Fruit fly (Drosophila melanogaster) whole organism, pupa: Measurements from ENCODE around the gene CG33124.

ENCODE experiments used
- CG10348 ChIP-seq: fragments of 200-800 bp; sonication (Bioruptor generic); IDR thresholded peaks from 2 replicates; pipeline ENCODE4 v1.3.6; 2022; ENCODE audit warnings: missing biosample characterization, missing genetic modification characterization
- CG14655 ChIP-seq: fragments of 200-800 bp; sonication (Bioruptor generic); optimal IDR thresholded peaks from 3 replicates; lab custom pipeline; 2017; ENCODE audit warnings: mild to moderate bottlenecking, missing biosample characterization, missing genetic modification reagents, missing genetic modification characterization
- CG15710 ChIP-seq: fragments of 200-800 bp; sonication (Bioruptor generic); optimal IDR thresholded peaks from 2 replicates; lab custom pipeline; 2018; ENCODE audit warnings: missing biosample characterization, mild to moderate bottlenecking, missing genetic modification characterization, moderate library complexity
- CG17806 ChIP-seq: fragments of 200-800 bp; sonication (Bioruptor generic); optimal IDR thresholded peaks from 2 replicates; lab custom pipeline; 2018; ENCODE audit warnings: missing biosample characterization, mild to moderate bottlenecking, missing genetic modification characterization, moderate library complexity
- CG32121 ChIP-seq: fragments of 200-800 bp; sonication (Bioruptor generic); IDR thresholded peaks from 2 replicates; pipeline ENCODE4 v1.3.6; 2022; ENCODE audit warnings: missing biosample characterization, missing genetic modification characterization
- EcR ChIP-seq: fragments of 200-800 bp; sonication (Bioruptor generic); optimal IDR thresholded peaks from 3 replicates; lab custom pipeline; 2019; ENCODE audit warnings: missing biosample characterization, missing genetic modification characterization, mild to moderate bottlenecking, moderate library complexity, missing genetic modification reagents
- Pif1A ChIP-seq: fragments of 200-800 bp; sonication (Bioruptor generic); optimal IDR thresholded peaks from 3 replicates; lab custom pipeline; 2016; ENCODE audit warnings: missing biosample characterization, missing genetic modification characterization
- rn ChIP-seq: fragments of 200-800 bp; sonication (Bioruptor generic); IDR thresholded peaks from 2 replicates; pipeline ENCODE4 v1.3.6; 2022; ENCODE audit warnings: missing biosample characterization, missing genetic modification characterization

DNA sequence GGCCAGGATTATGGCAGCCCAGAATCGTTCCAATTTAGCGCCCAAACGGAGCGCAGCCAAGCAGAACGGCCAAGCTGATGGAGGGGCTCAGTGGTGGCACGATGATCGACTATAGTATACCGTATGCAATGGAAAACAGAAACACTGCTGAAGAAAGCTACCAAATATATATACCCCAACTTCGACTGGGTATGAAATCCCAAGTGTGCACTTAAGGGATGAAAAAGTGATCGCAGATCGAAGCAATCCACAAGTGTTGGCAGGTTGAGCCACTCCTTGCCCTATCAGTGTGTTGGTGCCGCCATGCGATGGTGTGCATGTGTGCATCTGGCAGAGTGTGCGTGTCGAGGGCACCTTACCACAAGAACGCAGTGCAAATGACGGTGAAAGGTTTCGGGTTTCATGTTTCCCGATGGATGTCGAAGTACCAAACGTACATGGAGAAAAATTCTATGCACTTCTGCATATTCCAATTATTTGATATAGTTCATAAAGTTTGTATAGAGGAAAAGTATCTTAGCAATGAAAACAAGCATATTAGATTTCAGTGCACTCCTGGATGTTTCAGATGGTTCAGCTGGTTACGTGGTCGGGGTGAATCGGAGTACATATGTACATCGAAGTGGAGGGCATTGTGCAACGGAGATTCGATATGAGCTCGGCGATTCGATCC lies 26.8 kb downstream of the CG33124 start:
- no peak for TF ChIP-seq CG15710
- no peak for TF ChIP-seq CG17806
- TF ChIP-seq EcR (GFP tag; lab: Kevin White, UChicago) = no peak
- no peak for TF ChIP-seq Pif1A (GFP tag; lab: Kevin White, UChicago)
- no peak for TF ChIP-seq CG10348 (GFP tag; lab: Robert Waterston, UW)
- no peak for TF ChIP-seq CG14655 (GFP tag; lab: Kevin White, UChicago)
- no peak for TF ChIP-seq CG32121
- TF ChIP-seq rn (GFP tag; lab: Robert Waterston, UW) = no peak
